Worm (Caenorhabditis elegans): ENCODE data around the gene srh-62.

The srh-62 gene

ce11 chrV:392199-392678 is 10.7 kb downstream of the srh-62 start, which contains the start of gene nhr-254:
TSS of gene nhr-254 (plus strand) at chrV:392628.
- TF ChIP-seq nhr-237 (tag; optimal IDR thresholded peaks at IDR 0.05) = no peak
- no peak for TF ChIP-seq dpl-1 (GFP tag; optimal IDR thresholded peaks at IDR 0.05)
- TF ChIP-seq nhr-11 (tag; optimal IDR thresholded peaks at IDR 0.05) = peak; percentile 31

ce11 chrV:388397-388796 is 14.5 kb downstream of the srh-62 start, which contains the start of gene ZK6.6:
TSS of gene ZK6.6 (plus strand) at chrV:388697.
- TF ChIP-seq mdt-29 (GFP tag; IDR thresholded peaks at IDR 0.05) (no peak), gei-8 (GFP tag; optimal IDR thresholded peaks at IDR 0.05) (peak; percentile 20)

- peak; percentile 50 for TF ChIP-seq hlh-30 (tag; optimal IDR thresholded peaks at IDR 0.05; ENCODE audit: insufficient read depth)
- no peak for TF ChIP-seq ztf-7 (tag; optimal IDR thresholded peaks at IDR 0.05)
- no peak for TF ChIP-seq nhr-11 (tag; optimal IDR thresholded peaks at IDR 0.05)
- TF ChIP-seq jun-1 (tag; optimal IDR thresholded peaks at IDR 0.05) = no peak
- no peak for TF ChIP-seq lir-3 (tag; optimal IDR thresholded peaks at IDR 0.05)
- TF ChIP-seq pha-4 (GFP tag; IDR thresholded peaks at IDR 0.05) = no peak
- no peak for TF ChIP-seq pha-4 (tag; optimal IDR thresholded peaks at IDR 0.05)
- TF ChIP-seq snpc-4 (tag; optimal IDR thresholded peaks at IDR 0.05) = no peak
- TF ChIP-seq dmd-6 (GFP tag; IDR thresholded peaks at IDR 0.05) = peak; percentile 90
- no peak for TF ChIP-seq mdt-29 (GFP tag; IDR thresholded peaks at IDR 0.05)
- TF ChIP-seq hlh-11 (tag; optimal IDR thresholded peaks at IDR 0.05) = peak; percentile 73
- no peak for TF ChIP-seq F37D6.2 (tag; optimal IDR thresholded peaks at IDR 0.05)
- no peak for TF ChIP-seq T20F7.1 (GFP tag; optimal IDR thresholded peaks at IDR 0.05)
- no peak for TF ChIP-seq ceh-28 (tag; optimal IDR thresholded peaks at IDR 0.05)
- no peak for TF ChIP-seq unc-130 (GFP tag; optimal IDR thresholded peaks at IDR 0.05)
- TF ChIP-seq aly-2 (tag; optimal IDR thresholded peaks at IDR 0.05) = no peak
- TF ChIP-seq lin-1 (GFP tag; IDR thresholded peaks at IDR 0.05) = no peak
- no peak for TF ChIP-seq ceh-44 (GFP tag; IDR thresholded peaks at IDR 0.05)
- TF ChIP-seq madf-9 (GFP tag; conservative IDR thresholded peaks at IDR 0.05) = no peak
- TF ChIP-seq nhr-77 (tag; optimal IDR thresholded peaks at IDR 0.05) = peak; percentile 86
- TF ChIP-seq cey-2 (tag; optimal IDR thresholded peaks at IDR 0.05; ENCODE audit: borderline replicate concordance, insufficient read depth) = no peak
- TF ChIP-seq nhr-28 (tag; optimal IDR thresholded peaks at IDR 0.05) = peak; percentile 96
- no peak for TF ChIP-seq gei-8 (GFP tag; optimal IDR thresholded peaks at IDR 0.05)
- TF ChIP-seq ZK337.2 (GFP tag; IDR thresholded peaks at IDR 0.05) = no peak
- TF ChIP-seq mes-2 (tag; optimal IDR thresholded peaks at IDR 0.05; ENCODE audit: poor library complexity, severe bottlenecking) = peak; percentile 27
- TF ChIP-seq ceh-82 (tag; optimal IDR thresholded peaks at IDR 0.05) = no peak
- TF ChIP-seq lim-7 (GFP tag; IDR thresholded peaks at IDR 0.05) = no peak
- peak; percentile 48 for TF ChIP-seq nhr-102 (tag; optimal IDR thresholded peaks at IDR 0.05)
- TF ChIP-seq egl-27 (tag; optimal IDR thresholded peaks at IDR 0.05) = no peak
- TF ChIP-seq hif-1 (tag; optimal IDR thresholded peaks at IDR 0.05) = no peak
- TF ChIP-seq spr-1 (tag; optimal IDR thresholded peaks at IDR 0.05) = no peak
- no peak for TF ChIP-seq daf-16 (GFP tag; optimal IDR thresholded peaks at IDR 0.05)
- peak; percentile 72 for TF ChIP-seq daf-16 (tag; optimal IDR thresholded peaks at IDR 0.05)
- no peak for TF ChIP-seq duxl-1 (tag; optimal IDR thresholded peaks at IDR 0.05; ENCODE audit: poor library complexity)
- TF ChIP-seq nhr-42 (GFP tag; IDR thresholded peaks at IDR 0.05) = no peak
- TF ChIP-seq ctbp-1 (GFP tag; IDR thresholded peaks at IDR 0.05) = no peak
- TF ChIP-seq nhr-25 (tag; optimal IDR thresholded peaks at IDR 0.05; ENCODE audit: borderline replicate concordance, insufficient read depth) = no peak
- TF ChIP-seq php-3 (GFP tag; IDR thresholded peaks at IDR 0.05) = peak; percentile 87
- TF ChIP-seq dmd-8 (GFP tag; IDR thresholded peaks at IDR 0.05) = no peak
- TF ChIP-seq vab-7 (GFP tag; IDR thresholded peaks at IDR 0.05) = no peak
- TF ChIP-seq mdl-1 (tag; optimal IDR thresholded peaks at IDR 0.05) = peak in 1 of 2 experiments; percentile 48
- peak; percentile 7 for TF ChIP-seq nhr-48 (tag; optimal IDR thresholded peaks at IDR 0.05)
- no peak for TF ChIP-seq madf-5 (GFP tag; IDR thresholded peaks at IDR 0.05)
- TF ChIP-seq lin-13 (GFP tag; optimal IDR thresholded peaks at IDR 0.05) = no peak
- TF ChIP-seq Y105C5A.15 (GFP tag; IDR thresholded peaks at IDR 0.05) = no peak
These were observed 17.4 kb downstream of the srh-62 start, which contains the start of gene lipl-5 for ce11 chrV:385488-385887. TSS of gene lipl-5 (plus strand) at chrV:385746.
